Worm (Caenorhabditis elegans): Measurements from ENCODE around the gene col-180.

- TF ChIP-seq ama-1 (optimal IDR thresholded peaks at IDR 0.05) (no peak), tbx-37 (GFP tag; conservative IDR thresholded peaks at IDR 0.05) (no peak), tra-4 (tag; optimal IDR thresholded peaks at IDR 0.05) (no peak), ceh-13 (GFP tag; optimal IDR thresholded peaks at IDR 0.05) (no peak), pes-1 (GFP tag; IDR thresholded peaks at IDR 0.05) (no peak), ceh-36 (tag; optimal IDR thresholded peaks at IDR 0.05) (no peak), tbx-11 (GFP tag; IDR thresholded peaks at IDR 0.05) (no peak), ets-7 (tag; optimal IDR thresholded peaks at IDR 0.05) (no peak), aly-1 (tag; optimal IDR thresholded peaks at IDR 0.05) (no peak)
Measured at ce11 chrX:11718751-11719150, 6.7 kb upstream of the col-180 start.

Measured in whole organism, early embryonic.